Fruit fly (Drosophila melanogaster): ENCODE results near the gene CG13048.

CG13048 gene

dm6 chr3L:16252255-16252654 is 31.5 kb downstream of the CG13048 start, which contains the start of gene CG13055:
CG13055 (minus strand) TSS chr3L:16252355.
- TF ChIP-seq gl (tag; optimal IDR thresholded peaks at IDR 0.05) (no peak), CG12605 (GFP tag; IDR thresholded peaks at IDR 0.05) (no peak), CG10348 (GFP tag; IDR thresholded peaks at IDR 0.05) (no peak), CG14655 (GFP tag; optimal IDR thresholded peaks at IDR 0.05) (no peak), Ets98B (GFP tag; IDR thresholded peaks at IDR 0.05) (no peak), CG32121 (GFP tag; IDR thresholded peaks at IDR 0.05) (no peak), Pif1A (GFP tag; optimal IDR thresholded peaks at IDR 0.05) (no peak), CG15710 (tag; optimal IDR thresholded peaks at IDR 0.05) (no peak), EcR (GFP tag; optimal IDR thresholded peaks at IDR 0.05) (no peak), Snoo (tag; optimal IDR thresholded peaks at IDR 0.05) (no peak), CG17806 (tag; optimal IDR thresholded peaks at IDR 0.05) (no peak), CG4496 (GFP tag; IDR thresholded peaks at IDR 0.05) (no peak), CG8159 (tag; optimal IDR thresholded peaks at IDR 0.05) (no peak), CG34367 (tag; optimal IDR thresholded peaks at IDR 0.05) (no peak)

- TF ChIP-seq CG8159 (tag; optimal IDR thresholded peaks at IDR 0.05) (no peak), EcR (GFP tag; optimal IDR thresholded peaks at IDR 0.05) (peak; percentile 79)
Observed at dm6 chr3L:16241296-16241695, 42.4 kb downstream of the CG13048 start.

dm6 chr3L:16233850-16234494 is 49.7 kb downstream of the CG13048 start:
- TF ChIP-seq Pif1A (GFP tag; optimal IDR thresholded peaks at IDR 0.05): no peak
- no peak for TF ChIP-seq gl (tag; optimal IDR thresholded peaks at IDR 0.05)
- 0 out of 2 replicates have a peak, but pooled peaks have one; percentile 45 for TF ChIP-seq CG12605 (GFP tag; IDR thresholded peaks at IDR 0.05)
- TF ChIP-seq Snoo (tag; optimal IDR thresholded peaks at IDR 0.05): no peak
- no peak for TF ChIP-seq Ets98B (GFP tag; IDR thresholded peaks at IDR 0.05)
- no peak for TF ChIP-seq EcR (GFP tag; optimal IDR thresholded peaks at IDR 0.05)
- no peak for TF ChIP-seq CG13204 (GFP tag; optimal IDR thresholded peaks at IDR 0.05)
- no peak for TF ChIP-seq CG8301 (tag; optimal IDR thresholded peaks at IDR 0.05)

- TF ChIP-seq CG15710 (tag; optimal IDR thresholded peaks at IDR 0.05) (no peak), Ets98B (GFP tag; IDR thresholded peaks at IDR 0.05) (no peak), Snoo (tag; optimal IDR thresholded peaks at IDR 0.05) (no peak), CG14655 (GFP tag; optimal IDR thresholded peaks at IDR 0.05) (no peak), CG32121 (GFP tag; IDR thresholded peaks at IDR 0.05) (no peak), CG34367 (tag; optimal IDR thresholded peaks at IDR 0.05) (no peak), CG13204 (GFP tag; optimal IDR thresholded peaks at IDR 0.05) (no peak), CG17806 (tag; optimal IDR thresholded peaks at IDR 0.05) (no peak), CG8301 (tag; optimal IDR thresholded peaks at IDR 0.05) (no peak), EcR (GFP tag; optimal IDR thresholded peaks at IDR 0.05) (no peak), CG10348 (GFP tag; IDR thresholded peaks at IDR 0.05) (no peak), CG4496 (GFP tag; IDR thresholded peaks at IDR 0.05) (no peak), Pif1B (GFP tag; optimal IDR thresholded peaks at IDR 0.05) (no peak), fd96Ca (GFP tag; IDR thresholded peaks at IDR 0.05) (no peak), rn (GFP tag; IDR thresholded peaks at IDR 0.05) (no peak)
Observed at dm6 chr3L:16232924-16233323, 50.8 kb downstream of the CG13048 start, which contains the start of gene Hsc20. Hsc20 (plus strand) TSS chr3L:16233127.
